Worm (Caenorhabditis elegans): ENCODE results near the gene npa-1.

The npa-1 gene

DNA sequence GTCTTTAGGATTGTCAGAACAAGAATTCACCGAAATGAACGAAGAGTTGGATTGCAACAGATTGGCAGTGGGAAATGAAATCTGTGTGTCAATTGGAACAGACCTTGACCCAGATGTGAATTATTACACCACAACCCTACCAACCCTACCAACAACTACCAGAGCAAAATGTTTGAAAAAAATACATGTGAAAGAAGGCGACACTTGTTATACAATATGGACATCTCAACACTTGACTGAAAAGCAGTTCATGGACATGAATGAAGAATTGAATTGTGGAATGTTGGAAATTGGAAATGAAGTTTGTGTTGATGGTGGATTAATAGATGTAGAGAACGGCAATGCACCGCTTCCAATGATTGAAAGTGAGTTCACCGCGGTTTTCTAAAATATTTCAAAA is 48.4 kb downstream of the npa-1 start:
- no peak for TF ChIP-seq R02D3.7 (tag; optimal IDR thresholded peaks at IDR 0.05)
- TF ChIP-seq nhr-23 (tag; optimal IDR thresholded peaks at IDR 0.05) = no peak
- no peak for TF ChIP-seq snpc-4 (tag; optimal IDR thresholded peaks at IDR 0.05)
- no peak for TF ChIP-seq blmp-1 (tag; optimal IDR thresholded peaks at IDR 0.05; ENCODE audit: insufficient read depth)
- TF ChIP-seq crh-2 (tag; optimal IDR thresholded peaks at IDR 0.05) = no peak
- no peak for TF ChIP-seq nhr-129 (tag; optimal IDR thresholded peaks at IDR 0.05)
- no peak for TF ChIP-seq nhr-6 (tag; optimal IDR thresholded peaks at IDR 0.05)
- TF ChIP-seq ama-1 (optimal IDR thresholded peaks at IDR 0.05) = no peak
- TF ChIP-seq nhr-25 (tag; optimal IDR thresholded peaks at IDR 0.05) = no peak
- no peak for TF ChIP-seq sma-9 (GFP tag; optimal IDR thresholded peaks at IDR 0.05)
- TF ChIP-seq sma-9 (tag; optimal IDR thresholded peaks at IDR 0.05) = no peak
- no peak for TF ChIP-seq ceh-82 (tag; optimal IDR thresholded peaks at IDR 0.05)
- TF ChIP-seq sma-3 (GFP tag; optimal IDR thresholded peaks at IDR 0.05) = no peak
- no peak for TF ChIP-seq fos-1 (tag; optimal IDR thresholded peaks at IDR 0.05)
- TF ChIP-seq nhr-12 (tag; optimal IDR thresholded peaks at IDR 0.05) = no peak
- no peak for TF ChIP-seq lsy-2 (tag; optimal IDR thresholded peaks at IDR 0.05)
- TF ChIP-seq mbf-1 (tag; optimal IDR thresholded peaks at IDR 0.05) = no peak
- no peak for TF ChIP-seq ztf-1 (GFP tag; conservative IDR thresholded peaks at IDR 0.05)
- no peak for TF ChIP-seq ztf-11 (tag; optimal IDR thresholded peaks at IDR 0.05)
- TF ChIP-seq nhr-11 (tag; optimal IDR thresholded peaks at IDR 0.05) = no peak
- no peak for TF ChIP-seq C34F6.9 (tag; optimal IDR thresholded peaks at IDR 0.05)

DNA sequence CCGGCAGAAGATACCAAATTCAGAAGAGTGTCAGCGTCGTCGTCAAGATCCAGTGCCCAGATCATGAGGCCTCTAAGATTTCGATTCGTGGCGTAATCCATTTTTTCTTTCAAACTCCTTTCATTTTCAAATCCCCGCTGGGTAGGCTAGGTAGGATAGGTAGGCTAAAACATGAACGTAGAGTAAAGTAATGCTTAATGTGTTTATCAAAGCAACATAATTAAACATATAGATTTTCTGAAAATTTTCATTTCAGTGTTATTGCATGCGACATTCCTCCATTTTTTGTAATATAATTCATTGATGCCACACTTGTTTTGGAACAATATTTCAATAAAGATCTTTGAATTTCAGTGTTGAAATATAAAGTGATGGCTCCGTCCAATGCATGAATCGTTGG is 53.9 kb downstream of the npa-1 start, which contains the start of gene T01C4.8:
Gene T01C4.8, minus strand, starts transcription at position 101 of the 400 bp plus-strand sequence.
- TF ChIP-seq nhr-23 (tag; optimal IDR thresholded peaks at IDR 0.05) (no peak), sma-9 (GFP tag; optimal IDR thresholded peaks at IDR 0.05) (no peak), sma-9 (tag; optimal IDR thresholded peaks at IDR 0.05) (no peak), gmeb-1 (tag; optimal IDR thresholded peaks at IDR 0.05) (no peak), unc-39 (tag; optimal IDR thresholded peaks at IDR 0.05) (no peak), nhr-10 (tag; optimal IDR thresholded peaks at IDR 0.05) (no peak), sma-3 (GFP tag; optimal IDR thresholded peaks at IDR 0.05) (no peak), nhr-11 (tag; optimal IDR thresholded peaks at IDR 0.05) (no peak), C34F6.9 (tag; optimal IDR thresholded peaks at IDR 0.05) (no peak), peb-1 (tag; optimal IDR thresholded peaks at IDR 0.05) (no peak), mdl-1 (tag; optimal IDR thresholded peaks at IDR 0.05) (no peak), elt-1 (tag; optimal IDR thresholded peaks at IDR 0.05) (no peak), aly-2 (tag; optimal IDR thresholded peaks at IDR 0.05) (no peak), nhr-25 (tag; optimal IDR thresholded peaks at IDR 0.05) (no peak), mbf-1 (tag; optimal IDR thresholded peaks at IDR 0.05) (no peak), blmp-1 (tag; optimal IDR thresholded peaks at IDR 0.05; ENCODE audit: insufficient read depth) (no peak), ceh-16 (tag; optimal IDR thresholded peaks at IDR 0.05) (no peak), ztf-1 (GFP tag; conservative IDR thresholded peaks at IDR 0.05) (no peak)

DNA sequence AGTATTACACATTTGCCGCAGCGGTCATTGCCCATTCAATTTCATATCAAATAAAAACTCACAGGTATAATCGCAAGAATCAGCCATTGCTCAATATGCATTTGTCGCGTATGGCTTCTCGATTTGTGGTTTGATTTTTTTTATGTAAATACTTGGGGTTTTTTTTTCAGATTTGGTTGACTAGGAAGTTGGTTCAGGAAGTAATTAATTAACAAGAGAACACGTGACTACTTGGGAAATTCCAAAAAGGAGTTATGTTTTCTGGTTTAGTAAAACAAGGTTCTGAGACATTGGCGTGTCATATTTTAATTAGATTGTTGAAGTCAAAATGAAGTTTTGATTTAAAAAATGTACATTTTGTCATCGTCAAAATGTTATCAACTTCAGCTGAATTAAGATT is 55.4 kb downstream of the npa-1 start, which contains the start of gene srx-36:
Gene srx-36, minus strand, starts transcription at position 101 of the 400 bp plus-strand sequence.
- TF ChIP-seq nhr-23 (tag; optimal IDR thresholded peaks at IDR 0.05) (no peak), nhr-12 (tag; optimal IDR thresholded peaks at IDR 0.05) (no peak), nhr-77 (tag; optimal IDR thresholded peaks at IDR 0.05) (no peak), peb-1 (tag; optimal IDR thresholded peaks at IDR 0.05) (no peak), nhr-237 (tag; optimal IDR thresholded peaks at IDR 0.05) (no peak), sma-9 (GFP tag; optimal IDR thresholded peaks at IDR 0.05) (no peak), sma-9 (tag; optimal IDR thresholded peaks at IDR 0.05) (no peak), sma-3 (GFP tag; optimal IDR thresholded peaks at IDR 0.05) (no peak), elt-3 (tag; optimal IDR thresholded peaks at IDR 0.05) (no peak)
